Fruit fly (Drosophila melanogaster) Kc167 (cell line): ENCODE data around the gene CG34250.

Source experiments
- Myc ChIP-seq: fragments of >200 bp; optimal IDR thresholded peaks from 2 replicates; lab custom pipeline; 2017; ENCODE audit warnings: missing external identifiers
- Sin3A ChIP-seq: fragments of >200 bp; optimal IDR thresholded peaks from 2 replicates; lab custom pipeline; 2018; ENCODE audit warnings: missing external identifiers
- h ChIP-seq: fragments of >200 bp; optimal IDR thresholded peaks from 3 replicates; lab custom pipeline; 2018; ENCODE audit warnings: missing external identifiers
- insv ChIP-seq: fragments of >200 bp; optimal IDR thresholded peaks from 3 replicates; lab custom pipeline; 2018; ENCODE audit warnings: missing external identifiers
- psq ChIP-seq: fragments of >200 bp; optimal IDR thresholded peaks from 2 replicates; lab custom pipeline; 2017; ENCODE audit warnings: missing external identifiers
- ttk ChIP-seq: sonication (Bioruptor generic); optimal IDR thresholded peaks from 2 replicates; lab custom pipeline; 2017; ENCODE audit warnings: missing external identifiers

Gene CG34250

dm6 chr3L:17496012-17496411 lies 20.0 kb downstream of the CG34250 start:
- TF ChIP-seq ttk (lab: Kevin White, UChicago) (no peak), Sin3A (lab: Kevin White, UChicago) (no peak), psq (no peak), insv (lab: Kevin White, UChicago) (no peak), h (no peak), Myc (lab: Kevin White, UChicago) (no peak)

dm6 chr3L:17496871-17497492 lies 21.0 kb downstream of the CG34250 start:
- TF ChIP-seq insv (lab: Kevin White, UChicago) (no peak), Myc (lab: Kevin White, UChicago) (no peak), ttk (lab: Kevin White, UChicago) (no peak), Sin3A (lab: Kevin White, UChicago) (no peak), h (no peak), psq (no peak)

dm6 chr3L:17497969-17498368 lies 21.9 kb downstream of the CG34250 start:
- TF ChIP-seq psq (no peak), Sin3A (lab: Kevin White, UChicago) (no peak), h (no peak), ttk (lab: Kevin White, UChicago) (no peak), Myc (lab: Kevin White, UChicago) (no peak), insv (lab: Kevin White, UChicago) (no peak)

DNA sequence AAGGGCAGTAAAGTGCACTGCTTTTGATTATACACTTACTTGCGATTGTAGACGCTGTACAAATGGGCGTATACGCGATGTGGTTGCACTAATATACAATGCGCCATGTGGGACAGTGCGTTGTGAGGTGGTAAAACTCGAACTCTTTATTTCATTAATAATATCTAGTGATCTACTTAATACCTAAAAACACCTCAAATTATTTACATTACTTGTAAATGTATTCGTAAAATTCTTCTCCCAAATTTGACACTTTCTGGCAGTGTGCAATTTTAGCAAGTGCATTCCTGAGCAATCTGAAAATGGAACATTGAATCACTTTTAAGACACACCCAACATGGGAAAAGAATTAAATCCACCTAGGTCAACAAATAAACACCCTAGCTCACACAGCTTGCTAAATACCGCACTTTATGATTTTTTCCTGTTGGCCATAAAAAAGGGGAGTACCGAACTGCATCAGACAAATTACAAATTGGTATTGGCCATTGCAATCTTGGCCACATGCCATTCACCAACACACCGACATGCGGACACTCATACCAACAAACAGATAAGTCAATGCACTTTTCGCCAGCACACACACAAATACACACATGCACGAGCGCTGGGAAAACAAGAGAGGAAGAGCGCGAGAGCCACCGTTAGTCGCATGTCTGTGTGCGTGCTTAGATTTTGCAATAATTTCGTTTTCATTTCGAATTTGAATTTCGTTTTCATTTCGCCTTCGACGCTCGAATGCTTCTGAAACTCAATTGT lies 23.1 kb downstream of the CG34250 start:
- TF ChIP-seq h: no peak
- TF ChIP-seq insv (lab: Kevin White, UChicago): no peak
- no peak for TF ChIP-seq Sin3A (lab: Kevin White, UChicago)
- TF ChIP-seq Myc (lab: Kevin White, UChicago): no peak
- TF ChIP-seq psq: no peak
- no peak for TF ChIP-seq ttk (lab: Kevin White, UChicago)

- TF ChIP-seq ttk (lab: Kevin White, UChicago) (no peak), Sin3A (lab: Kevin White, UChicago) (no peak), insv (lab: Kevin White, UChicago) (no peak), h (no peak), Myc (lab: Kevin White, UChicago) (no peak), psq (no peak)
Measured at dm6 chr3L:17500315-17500985, 24.4 kb downstream of the CG34250 start.

DNA sequence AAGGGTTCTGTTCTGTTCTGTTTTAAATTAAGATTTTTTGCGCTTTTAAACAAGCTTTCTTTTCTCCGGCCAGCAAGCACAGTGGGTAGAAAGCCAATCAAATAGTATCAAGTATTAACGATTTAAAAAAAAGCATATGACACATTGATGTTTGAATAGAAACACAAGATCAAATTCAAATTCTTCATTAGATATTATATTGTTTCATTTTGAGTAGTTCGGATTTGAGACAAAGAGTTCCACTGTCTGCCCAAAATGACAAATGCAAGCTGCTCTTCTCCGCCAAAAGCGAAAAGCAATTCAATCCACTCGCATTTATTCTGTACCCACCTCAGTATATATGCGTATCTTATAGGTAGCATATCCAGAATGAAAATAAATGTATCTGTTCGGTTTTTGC lies 26.2 kb downstream of the CG34250 start:
- TF ChIP-seq insv (lab: Kevin White, UChicago): no peak
- TF ChIP-seq h: no peak
- no peak for TF ChIP-seq psq
- TF ChIP-seq ttk (lab: Kevin White, UChicago): no peak
- no peak for TF ChIP-seq Sin3A (lab: Kevin White, UChicago)
- TF ChIP-seq Myc (lab: Kevin White, UChicago): no peak

DNA sequence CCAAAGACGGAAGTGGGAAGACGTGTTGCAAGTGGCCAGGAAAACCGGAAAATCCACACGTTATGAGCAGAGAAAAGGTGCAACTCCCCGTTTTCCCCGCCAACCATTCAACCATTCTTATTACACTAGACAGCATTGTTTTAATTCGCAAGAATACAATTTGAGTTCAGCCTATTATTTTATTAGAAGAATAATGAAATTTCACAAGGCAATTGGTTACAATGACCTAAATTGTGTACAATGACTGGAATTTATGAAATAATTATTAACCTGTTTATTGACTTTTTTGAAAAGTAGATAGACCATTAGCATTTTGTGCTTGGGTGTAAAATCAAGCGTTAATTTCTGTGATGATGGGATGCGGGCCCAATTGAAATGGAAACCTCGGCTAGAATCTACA lies 28.5 kb downstream of the CG34250 start:
- TF ChIP-seq psq: no peak
- no peak for TF ChIP-seq insv (lab: Kevin White, UChicago)
- no peak for TF ChIP-seq Sin3A (lab: Kevin White, UChicago)
- TF ChIP-seq Myc (lab: Kevin White, UChicago): no peak
- no peak for TF ChIP-seq h
- no peak for TF ChIP-seq ttk (lab: Kevin White, UChicago)

- no peak for TF ChIP-seq psq
- TF ChIP-seq h: no peak
- no peak for TF ChIP-seq Myc (lab: Kevin White, UChicago)
- TF ChIP-seq ttk (lab: Kevin White, UChicago): no peak
- TF ChIP-seq Sin3A (lab: Kevin White, UChicago): no peak
Measured at dm6 chr3L:17506005-17506760, 30.2 kb downstream of the CG34250 start.

- TF ChIP-seq insv (lab: Kevin White, UChicago) (no peak), ttk (lab: Kevin White, UChicago) (no peak), h (no peak), Sin3A (lab: Kevin White, UChicago) (no peak), Myc (lab: Kevin White, UChicago) (no peak), psq (no peak)
Measured at dm6 chr3L:17506830-17507229, 30.8 kb downstream of the CG34250 start.

DNA sequence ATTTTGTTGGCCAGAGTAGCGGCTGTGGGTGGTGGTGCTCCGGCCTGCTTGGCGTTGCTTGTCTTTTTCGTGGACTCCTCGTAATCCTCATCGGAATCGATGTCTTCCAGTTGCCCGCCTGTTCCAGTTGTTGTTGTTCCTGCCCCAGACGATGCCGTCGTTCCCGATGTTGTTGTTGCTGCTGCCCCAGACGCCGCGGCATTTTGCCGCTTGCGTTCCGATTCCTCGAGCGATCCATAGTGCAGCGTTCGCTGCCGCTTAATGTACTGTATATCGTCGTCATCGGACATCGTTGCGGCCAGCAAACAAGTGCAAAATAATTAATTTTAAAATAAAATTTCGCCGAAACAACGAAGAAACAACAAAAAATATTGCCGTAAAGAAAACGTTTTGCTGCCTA lies 37.5 kb downstream of the CG34250 start:
- TF ChIP-seq ttk (lab: Kevin White, UChicago) (no peak), Sin3A (lab: Kevin White, UChicago) (no peak), Myc (lab: Kevin White, UChicago) (no peak), h (no peak), psq (no peak), insv (lab: Kevin White, UChicago) (no peak)

DNA sequence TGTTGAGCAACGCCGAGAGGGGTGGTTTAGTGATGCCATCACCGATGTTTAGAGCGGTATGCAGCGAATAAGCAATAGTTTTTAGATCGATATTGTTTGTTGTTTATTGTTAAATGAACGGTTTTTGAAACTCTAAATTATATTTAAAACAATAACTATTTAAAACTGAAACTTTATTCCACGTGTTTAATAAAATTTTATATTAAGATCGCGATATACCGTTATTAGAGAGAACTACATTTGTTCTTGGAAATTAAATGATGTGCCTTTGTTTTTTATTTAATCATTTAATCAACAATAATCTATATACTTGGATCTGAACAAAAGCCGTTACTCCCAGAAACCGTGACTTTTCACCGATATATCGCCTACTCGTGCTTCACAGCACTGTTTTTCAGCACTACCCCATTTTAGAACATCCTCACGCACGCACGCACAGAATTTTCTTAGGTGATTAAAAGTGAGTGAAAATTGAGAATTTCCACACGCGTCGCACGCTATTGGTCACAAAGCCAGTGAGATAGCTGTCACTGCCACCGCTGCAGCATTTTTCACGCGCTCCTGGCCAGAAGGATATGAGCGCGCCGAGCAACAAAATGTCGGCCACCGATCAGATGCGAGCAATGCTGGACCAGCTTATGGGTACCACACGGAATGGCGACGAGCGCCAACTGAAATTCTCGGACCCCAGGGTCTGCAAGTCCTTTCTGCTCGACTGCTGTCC lies 38.0 kb downstream of the CG34250 start, which contains the start of the genes U4-U6-60K and CG7564:
U4-U6-60K (minus strand) TSS at position 20 of the 724 bp plus-strand sequence.
CG7564 (plus strand) TSS at position 406 of the 724 bp plus-strand sequence.
- no peak for TF ChIP-seq Sin3A (lab: Kevin White, UChicago)
- no peak for TF ChIP-seq insv (lab: Kevin White, UChicago)
- no peak for TF ChIP-seq psq
